Worm (Caenorhabditis elegans) whole organism, late embryonic: Measurements from ENCODE around the gene rps-11.

Experiments
- C08G9.2 ChIP-seq: sonication (generic microtip); optimal IDR thresholded peaks from 2 replicates; lab custom pipeline; 2016; ENCODE audit warnings: mild to moderate bottlenecking, missing genetic modification characterization, moderate library complexity, missing compliant biosample characterization
- K02D7.2 ChIP-seq: sonication (generic microtip); optimal IDR thresholded peaks from 2 replicates; lab custom pipeline; 2017; ENCODE audit warnings: mild to moderate bottlenecking, missing genetic modification characterization, missing compliant biosample characterization
- T23F11.4 ChIP-seq: fragments of 200-800 bp; sonication (Bioruptor generic); optimal IDR thresholded peaks from 2 replicates; lab custom pipeline; 2018; ENCODE audit warnings: mild to moderate bottlenecking, missing genetic modification characterization, missing compliant biosample characterization
- Y22D7AL.16 ChIP-seq: sonication (generic microtip); optimal IDR thresholded peaks from 2 replicates; lab custom pipeline; 2016; ENCODE audit warnings: missing genetic modification characterization, missing compliant biosample characterization
- ahr-1 ChIP-seq: sonication (generic microtip); optimal IDR thresholded peaks from 2 replicates; lab custom pipeline; 2016; ENCODE audit warnings: missing genetic modification characterization, missing compliant biosample characterization
- ceh-14 ChIP-seq: sonication (generic microtip); optimal IDR thresholded peaks from 2 replicates; lab custom pipeline; 2016; ENCODE audit warnings: missing genotype, missing genetic modification characterization, missing compliant biosample characterization
- ceh-2 ChIP-seq: sonication (generic microtip); optimal IDR thresholded peaks from 2 replicates; lab custom pipeline; 2016; ENCODE audit warnings: missing genotype, missing genetic modification characterization, missing compliant biosample characterization
- ceh-22 ChIP-seq: sonication (generic microtip); optimal IDR thresholded peaks from 2 replicates; lab custom pipeline; 2017; ENCODE audit warnings: missing biosample characterization, missing genetic modification characterization
- ceh-24 ChIP-seq: sonication (generic microtip); optimal IDR thresholded peaks from 2 replicates; lab custom pipeline; 2016; ENCODE audit warnings: mild to moderate bottlenecking, missing genetic modification characterization, missing compliant biosample characterization
- ceh-31 ChIP-seq: sonication (generic microtip); optimal IDR thresholded peaks from 2 replicates; lab custom pipeline; 2016; ENCODE audit warnings: missing genetic modification characterization, missing compliant biosample characterization
- ceh-45 ChIP-seq: fragments of 200-800 bp; sonication (Bioruptor generic); IDR thresholded peaks from 2 replicates; pipeline ENCODE4 v1.3.6; 2022; ENCODE audit warnings: missing genetic modification reagents, missing genetic modification characterization, missing compliant biosample characterization
- ceh-6 ChIP-seq: fragments of 200-800 bp; sonication (Bioruptor generic); optimal IDR thresholded peaks from 2 replicates; lab custom pipeline; 2018; ENCODE audit warnings: mild to moderate bottlenecking, missing genetic modification characterization, missing compliant biosample characterization
- ceh-9 ChIP-seq: sonication (generic microtip); optimal IDR thresholded peaks from 2 replicates; lab custom pipeline; 2016; ENCODE audit warnings: mild to moderate bottlenecking, missing genetic modification characterization, inconsistent platforms, missing compliant biosample characterization
- che-1 ChIP-seq: sonication (generic microtip); optimal IDR thresholded peaks from 2 replicates; lab custom pipeline; 2016; ENCODE audit warnings: mild to moderate bottlenecking, missing genetic modification characterization, missing compliant biosample characterization
- dve-1 ChIP-seq: sonication (generic microtip); optimal IDR thresholded peaks from 2 replicates; lab custom pipeline; 2017; ENCODE audit warnings: antibody characterized with exemption, mild to moderate bottlenecking, missing genetic modification characterization, missing compliant biosample characterization
- elt-2 ChIP-seq: sonication (generic microtip); optimal IDR thresholded peaks from 2 replicates; lab custom pipeline; 2016; ENCODE audit warnings: missing genetic modification reagents, missing genetic modification characterization, missing compliant biosample characterization
- ets-4 ChIP-seq: sonication (generic microtip); optimal IDR thresholded peaks from 2 replicates; lab custom pipeline; 2016; ENCODE audit warnings: missing genetic modification characterization, missing compliant biosample characterization
- eyg-1 ChIP-seq: sonication (generic microtip); optimal IDR thresholded peaks from 2 replicates; lab custom pipeline; 2016; ENCODE audit warnings: missing genotype, missing genetic modification characterization, missing compliant biosample characterization
- fax-1 ChIP-seq: sonication (generic microtip); optimal IDR thresholded peaks from 2 replicates; lab custom pipeline; 2016; ENCODE audit warnings: missing genotype, missing genetic modification characterization, missing compliant biosample characterization
- hlh-30 ChIP-seq: sonication (generic microtip); optimal IDR thresholded peaks from 2 replicates; lab custom pipeline; 2017; ENCODE audit warnings: antibody characterized with exemption, missing genetic modification characterization, missing compliant biosample characterization; ENCODE audit not compliant: insufficient read depth
- hlh-6 ChIP-seq: sonication (generic microtip); optimal IDR thresholded peaks from 2 replicates; lab custom pipeline; 2016; ENCODE audit warnings: missing genotype, missing genetic modification characterization, missing compliant biosample characterization
- lin-11 ChIP-seq: fragments of 200-800 bp; sonication (Bioruptor generic); optimal IDR thresholded peaks from 2 replicates; lab custom pipeline; 2018; ENCODE audit warnings: mild to moderate bottlenecking, missing genetic modification characterization, missing compliant biosample characterization
- madf-2 ChIP-seq: sonication (generic microtip); optimal IDR thresholded peaks from 2 replicates; lab custom pipeline; 2017; ENCODE audit warnings: missing genetic modification characterization, missing compliant biosample characterization
- mec-3 ChIP-seq: sonication (generic microtip); optimal IDR thresholded peaks from 2 replicates; lab custom pipeline; 2016; ENCODE audit warnings: borderline replicate concordance, missing genetic modification characterization, missing compliant biosample characterization
- nfya-1 ChIP-seq: sonication (generic microtip); optimal IDR thresholded peaks from 2 replicates; lab custom pipeline; 2017; ENCODE audit warnings: missing genetic modification characterization, mild to moderate bottlenecking, missing compliant biosample characterization, antibody characterized with exemption, moderate library complexity
- nhr-232 ChIP-seq: sonication (generic microtip); optimal IDR thresholded peaks from 2 replicates; lab custom pipeline; 2016; ENCODE audit warnings: missing genetic modification characterization, missing compliant biosample characterization
- npax-4 ChIP-seq: sonication (generic microtip); optimal IDR thresholded peaks from 2 replicates; lab custom pipeline; 2016; ENCODE audit warnings: missing genetic modification characterization, missing compliant biosample characterization
- odd-2 ChIP-seq: sonication (generic microtip); optimal IDR thresholded peaks from 2 replicates; lab custom pipeline; 2017; ENCODE audit warnings: antibody characterized with exemption, mild to moderate bottlenecking, missing genetic modification characterization, missing compliant biosample characterization
- pha-2 ChIP-seq: sonication (generic microtip); optimal IDR thresholded peaks from 2 replicates; lab custom pipeline; 2017; ENCODE audit warnings: mild to moderate bottlenecking, missing genetic modification characterization, missing compliant biosample characterization
- pqm-1 ChIP-seq: sonication (generic microtip); optimal IDR thresholded peaks from 2 replicates; lab custom pipeline; 2016; ENCODE audit warnings: missing genetic modification characterization, missing compliant biosample characterization
- ref-2 ChIP-seq: sonication (generic microtip); optimal IDR thresholded peaks from 2 replicates; lab custom pipeline; 2016; ENCODE audit warnings: missing genetic modification characterization, missing compliant biosample characterization
- rnt-1 ChIP-seq: sonication (generic microtip); optimal IDR thresholded peaks from 2 replicates; lab custom pipeline; 2016; ENCODE audit warnings: missing genetic modification characterization, missing compliant biosample characterization
- tbx-2 ChIP-seq: sonication (generic microtip); optimal IDR thresholded peaks from 2 replicates; lab custom pipeline; 2016; ENCODE audit warnings: missing genetic modification characterization, missing compliant biosample characterization
- tbx-7 ChIP-seq: sonication (generic microtip); optimal IDR thresholded peaks from 2 replicates; lab custom pipeline; 2016; ENCODE audit warnings: missing genotype, missing genetic modification characterization, missing compliant biosample characterization
- ztf-16 ChIP-seq: sonication (generic microtip); optimal IDR thresholded peaks from 2 replicates; lab custom pipeline; 2017; ENCODE audit warnings: missing genetic modification characterization, missing compliant biosample characterization

The rps-11 gene

DNA sequence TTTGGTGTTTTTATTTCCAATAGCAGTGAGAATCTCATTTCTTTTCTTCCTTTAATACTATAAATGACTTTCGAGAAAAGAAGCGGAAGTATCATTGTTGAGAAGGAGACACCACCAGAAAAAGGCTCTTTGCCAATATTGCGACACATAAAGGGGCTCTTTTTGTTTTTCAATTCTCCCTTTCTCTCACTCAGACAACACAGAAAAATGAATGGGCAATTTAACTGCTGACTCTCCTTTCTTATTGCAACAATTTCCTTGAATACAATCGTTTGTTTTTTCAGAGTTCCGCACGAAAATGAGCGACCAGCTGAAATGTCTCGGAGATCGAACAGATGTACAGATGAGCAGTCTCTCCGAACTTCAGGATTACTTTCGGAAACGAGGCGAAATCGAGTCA, 28.1 kb upstream of the rps-11 start:
- TF ChIP-seq che-1 (no peak), ceh-45 (GFP tag; lab: Robert Waterston, UW) (no peak), ceh-22 (tag; lab: Kevin White, UChicago) (no peak), ets-4 (tag; lab: Kevin White, UChicago) (no peak), ahr-1 (tag; lab: Kevin White, UChicago) (no peak), K02D7.2 (tag; lab: Kevin White, UChicago) (no peak), eyg-1 (tag; lab: Kevin White, UChicago) (no peak), ref-2 (tag; lab: Kevin White, UChicago) (no peak), hlh-30 (tag; lab: Kevin White, UChicago) (no peak), ceh-2 (no peak), T23F11.4 (no peak), ceh-31 (no peak), npax-4 (tag; lab: Kevin White, UChicago) (no peak), ceh-6 (GFP tag; lab: Kevin White, UChicago) (no peak)
- TF ChIP-seq, all 69 proteins: peak for 0

- no peak for TF ChIP-seq odd-2
Observed at ce11 chrIV:11578492-11578891, 23.9 kb upstream of the rps-11 start, which contains the start of gene rib-1. Gene rib-1 (plus strand): TSS chrIV:11578792.

ce11 chrIV:11582450-11583166, 19.8 kb upstream of the rps-11 start:
- no peak for TF ChIP-seq ceh-6 (GFP tag; lab: Kevin White, UChicago)
- TF ChIP-seq elt-2 (tag; lab: Kevin White, UChicago): peak; percentile 75
- TF ChIP-seq ceh-31: peak; percentile 25

ce11 chrIV:11583906-11584378, 18.5 kb upstream of the rps-11 start, which contains the start of gene F12F6.1:
Gene F12F6.1 (plus strand): TSS chrIV:11583956.
- TF ChIP-seq T23F11.4 (peak; percentile 31), ref-2 (tag; lab: Kevin White, UChicago) (peak; percentile 15), ceh-9 (tag; lab: Kevin White, UChicago) (no peak), ceh-6 (GFP tag; lab: Kevin White, UChicago) (peak; percentile 46), nfya-1 (tag; lab: Kevin White, UChicago) (peak; percentile 40), ceh-45 (GFP tag; lab: Robert Waterston, UW) (0 out of 2 replicates have a peak, but pooled peaks have one; percentile 37), tbx-2 (tag; lab: Kevin White, UChicago) (peak; percentile 65), che-1 (no peak), elt-2 (tag; lab: Kevin White, UChicago) (peak; percentile 20), ceh-31 (peak; percentile 48), nhr-232 (tag; lab: Kevin White, UChicago) (peak; percentile 17)
- TF ChIP-seq, all 69 proteins: peak for 9

DNA sequence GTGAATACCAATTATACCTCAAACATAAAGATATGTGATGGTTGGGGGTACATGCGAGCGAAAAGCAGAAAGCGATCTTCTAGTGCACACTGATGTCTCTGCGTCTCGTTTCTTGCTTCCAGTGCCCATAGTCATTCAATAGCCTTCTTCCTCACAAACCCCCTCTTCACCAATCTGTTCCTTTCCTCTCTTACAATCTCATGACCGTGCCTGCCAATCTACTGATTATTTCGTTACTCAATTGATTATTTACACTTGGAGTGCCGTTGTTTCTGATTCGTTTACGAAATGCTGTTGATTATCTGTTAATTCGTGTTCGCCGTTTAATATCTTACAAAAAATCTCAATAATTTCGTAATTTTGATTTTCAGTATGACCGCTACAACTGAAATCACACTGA, 17.6 kb upstream of the rps-11 start:
- TF ChIP-seq tbx-7 (tag; lab: Kevin White, UChicago): no peak
- TF ChIP-seq, all 69 proteins: peak for 0

ce11 chrIV:11586484-11586883, 16.0 kb upstream of the rps-11 start:
- TF ChIP-seq fax-1: no peak
- no peak for TF ChIP-seq dve-1 (tag; lab: Kevin White, UChicago)
- TF ChIP-seq ceh-14 (tag; lab: Kevin White, UChicago): no peak
- no peak for TF ChIP-seq Y22D7AL.16
- no peak for TF ChIP-seq C08G9.2 (tag; lab: Kevin White, UChicago)

DNA sequence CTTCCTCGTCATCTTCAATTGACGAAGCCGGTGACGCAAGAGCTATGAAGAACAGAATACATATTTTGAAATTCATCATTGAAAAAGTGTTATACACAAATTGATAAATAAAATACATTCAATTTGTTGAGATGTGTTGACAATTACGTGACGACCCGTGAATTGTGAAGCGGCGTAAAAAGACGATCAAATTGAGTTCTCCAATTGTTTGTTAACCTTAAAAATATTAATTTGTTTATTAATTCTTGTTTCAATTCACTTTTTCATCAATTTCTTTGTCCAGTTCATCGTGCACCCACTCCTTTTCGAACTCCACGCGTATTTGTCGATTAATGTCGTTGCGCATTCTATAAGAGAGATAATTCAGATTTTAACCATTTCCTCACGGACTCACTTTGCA, 10.3 kb upstream of the rps-11 start, which contains the start of gene spe-36:
TSS of gene spe-36 (minus strand) at position 101 of the 400 bp plus-strand sequence.
- TF ChIP-seq pha-2 (tag; lab: Kevin White, UChicago): no peak
- no peak for TF ChIP-seq ceh-2
- TF ChIP-seq ahr-1 (tag; lab: Kevin White, UChicago): no peak
- TF ChIP-seq ceh-6 (GFP tag; lab: Kevin White, UChicago): no peak
- TF ChIP-seq C08G9.2 (tag; lab: Kevin White, UChicago): no peak
- TF ChIP-seq ceh-45 (GFP tag; lab: Robert Waterston, UW): no peak
- TF ChIP-seq che-1: no peak
- TF ChIP-seq ceh-24 (tag; lab: Kevin White, UChicago): no peak
- no peak for TF ChIP-seq elt-2 (tag; lab: Kevin White, UChicago)
- no peak for TF ChIP-seq madf-2 (tag; lab: Kevin White, UChicago)
- TF ChIP-seq mec-3 (tag; lab: Kevin White, UChicago): no peak
- TF ChIP-seq hlh-6 (tag; lab: Kevin White, UChicago): no peak
- no peak for TF ChIP-seq rnt-1
- no peak for TF ChIP-seq pqm-1 (tag; lab: Kevin White, UChicago)
- TF ChIP-seq tbx-7 (tag; lab: Kevin White, UChicago): no peak
- TF ChIP-seq lin-11 (tag; lab: Kevin White, UChicago): no peak
- TF ChIP-seq ztf-16 (tag; lab: Kevin White, UChicago): no peak
